Worm (Caenorhabditis elegans): Measurements from ENCODE around the gene F17A9.5.

DNA sequence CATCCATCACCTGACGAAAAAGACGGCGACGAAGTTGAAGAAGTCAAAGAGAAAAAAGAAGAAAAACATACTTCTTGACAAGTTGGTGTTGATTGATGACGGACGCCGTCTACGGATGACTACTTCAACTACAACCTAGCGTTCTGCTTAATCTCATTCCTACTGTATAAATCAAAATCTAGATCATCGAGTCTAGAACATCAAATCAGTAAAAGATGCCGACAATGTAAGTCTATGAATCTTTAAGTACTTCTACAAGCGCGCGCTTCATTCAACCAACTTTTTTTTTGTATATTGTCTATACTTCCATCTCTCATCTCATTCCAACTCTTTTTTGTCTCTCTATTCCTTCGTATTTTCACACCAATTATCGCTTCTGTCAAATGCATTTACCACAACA is 22.6 kb upstream of the F17A9.5 start:
- no peak for TF ChIP-seq ama-1 (optimal IDR thresholded peaks at IDR 0.05)
- no peak for TF ChIP-seq hlh-30 (tag; optimal IDR thresholded peaks at IDR 0.05; ENCODE audit: insufficient read depth)
- no peak for TF ChIP-seq ceh-34 (tag; optimal IDR thresholded peaks at IDR 0.05)
